Fruit fly (Drosophila melanogaster): ENCODE results near the gene C1GalTA.

The C1GalTA gene

DNA sequence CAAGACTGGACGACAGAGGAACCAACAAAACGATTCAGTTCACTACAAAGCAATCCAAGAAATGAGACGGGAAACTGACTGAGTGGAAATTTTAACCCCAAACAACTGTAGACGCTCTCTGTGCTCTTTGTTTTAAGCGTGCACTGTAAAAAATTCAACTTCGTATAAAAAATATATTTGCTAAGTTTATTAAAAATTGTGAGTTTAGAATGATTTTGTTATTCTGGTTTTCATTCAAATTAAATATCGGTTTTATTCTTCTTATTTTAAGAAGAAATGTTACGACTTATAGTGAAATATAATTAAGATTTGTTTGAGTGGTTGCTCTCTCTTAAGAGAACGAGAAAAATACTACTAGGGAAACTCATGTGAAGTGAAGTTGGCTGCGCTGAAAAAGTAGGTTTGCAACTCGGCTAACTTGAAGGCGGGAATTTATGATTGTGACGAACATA is 7.1 kb upstream of the C1GalTA start (continued):
- TF ChIP-seq Sox100B (GFP tag; optimal IDR thresholded peaks at IDR 0.05) (peak; percentile 88), CG9727 (GFP tag; optimal IDR thresholded peaks at IDR 0.05) (peak; percentile 96), CG6654 (GFP tag; optimal IDR thresholded peaks at IDR 0.05) (peak; percentile 59), CG15073 (GFP tag; optimal IDR thresholded peaks at IDR 0.05) (peak; percentile 70), CG8388 (GFP tag; optimal IDR thresholded peaks at IDR 0.05) (peak; percentile 94), twi (tag; optimal IDR thresholded peaks at IDR 0.05) (peak; percentile 78), CG9876 (GFP tag; optimal IDR thresholded peaks at IDR 0.05) (peak; percentile 80), Pdp1 (GFP tag; optimal IDR thresholded peaks at IDR 0.05) (peak; percentile 91 to 96), CG11696 (GFP tag; IDR thresholded peaks at IDR 0.05) (peak; percentile 92), CG10543 (GFP tag; optimal IDR thresholded peaks at IDR 0.05) (peak; percentile 67), CG13894 (tag; optimal IDR thresholded peaks at IDR 0.05) (no peak), Lim3 (GFP tag; IDR thresholded peaks at IDR 0.05) (peak; percentile 88; the same call in 1 of the 2 replicates), Antp (GFP tag; optimal IDR thresholded peaks at IDR 0.05) (peak; percentile 94), CG8281 (tag; optimal IDR thresholded peaks at IDR 0.05) (peak; percentile 66), shn (GFP tag; optimal IDR thresholded peaks at IDR 0.05) (peak; percentile 75), CG10366 (GFP tag; IDR thresholded peaks at IDR 0.05) (peak; percentile 98), Hmr (GFP tag; optimal IDR thresholded peaks at IDR 0.05) (peak; percentile 93), nau (GFP tag; optimal IDR thresholded peaks at IDR 0.05) (peak; percentile 86), p53 (GFP tag; optimal IDR thresholded peaks at IDR 0.05) (peak; percentile 86), MTF-1 (GFP tag; optimal IDR thresholded peaks at IDR 0.05; ENCODE audit: borderline replicate concordance) (peak; percentile 80), Dref (GFP tag; IDR thresholded peaks at IDR 0.05) (no peak), schlank (tag; optimal IDR thresholded peaks at IDR 0.05) (peak; percentile 75), CG31224 (GFP tag; IDR thresholded peaks at IDR 0.05) (peak; percentile 91), Vsx1 (GFP tag; optimal IDR thresholded peaks at IDR 0.05) (peak; percentile 83), CG14667 (GFP tag; IDR thresholded peaks at IDR 0.05) (peak; percentile 96), CG6765 (GFP tag; optimal IDR thresholded peaks at IDR 0.05) (peak; percentile 78), CG2116 (GFP tag; optimal IDR thresholded peaks at IDR 0.05) (peak; percentile 80), trh (GFP tag; optimal IDR thresholded peaks at IDR 0.05) (peak; percentile 95), sqz (GFP tag; optimal IDR thresholded peaks at IDR 0.05) (peak; percentile 47), HLH54F (GFP tag; optimal IDR thresholded peaks at IDR 0.05) (peak; percentile 77), tll (GFP tag; optimal IDR thresholded peaks at IDR 0.05) (peak in 1 of 2 experiments; percentile 27), CG3847 (GFP tag; IDR thresholded peaks at IDR 0.05) (peak; percentile 96), Fer1 (GFP tag; optimal IDR thresholded peaks at IDR 0.05) (peak; percentile 87), mirr (GFP tag; optimal IDR thresholded peaks at IDR 0.05) (peak; percentile 69), CG4424 (GFP tag; optimal IDR thresholded peaks at IDR 0.05) (peak; percentile 94), Hmx (GFP tag; optimal IDR thresholded peaks at IDR 0.05) (peak; percentile 81), hth (optimal IDR thresholded peaks at IDR 0.05) (no peak), sob (GFP tag; IDR thresholded peaks at IDR 0.05) (peak; percentile 98), Spps (tag; optimal IDR thresholded peaks at IDR 0.05) (peak; percentile 92), Hr78 (GFP tag; optimal IDR thresholded peaks at IDR 0.05) (peak in 1 of 2 experiments; percentile 95), CG31441 (GFP tag; IDR thresholded peaks at IDR 0.05) (peak; percentile 80), CG2678 (tag; optimal IDR thresholded peaks at IDR 0.05) (peak; percentile 94), gsb-n (tag; optimal IDR thresholded peaks at IDR 0.05) (peak; percentile 95), CG10321 (GFP tag; IDR thresholded peaks at IDR 0.05) (peak; percentile 83), CG18764 (GFP tag; optimal IDR thresholded peaks at IDR 0.05) (peak; percentile 88), eyg (GFP tag; optimal IDR thresholded peaks at IDR 0.05) (peak; percentile 80), Rfx (GFP tag; IDR thresholded peaks at IDR 0.05) (peak; percentile 96), CG12744 (GFP tag; optimal IDR thresholded peaks at IDR 0.05) (peak; percentile 95), CG30403 (GFP tag; optimal IDR thresholded peaks at IDR 0.05) (peak; percentile 96), CG10979 (tag; optimal IDR thresholded peaks at IDR 0.05) (peak; percentile 97)

Data from whole organism, embryonic.